Fruit fly (Drosophila melanogaster): ENCODE results near the gene Kif19A.

Kif19A gene

dm6 chr3R:14077026-14077425, 41.2 kb downstream of the Kif19A start (continued):
- no peak for TF ChIP-seq CG4617 (GFP tag; optimal IDR thresholded peaks at IDR 0.05; ENCODE audit: borderline replicate concordance)
- TF ChIP-seq Fer1 (GFP tag; optimal IDR thresholded peaks at IDR 0.05): peak; percentile 48
- peak; percentile 68 for TF ChIP-seq HLH3B (GFP tag; IDR thresholded peaks at IDR 0.05)
- no peak for TF ChIP-seq YL-1 (GFP tag; optimal IDR thresholded peaks at IDR 0.05)
- no peak for TF ChIP-seq Camta (GFP tag; optimal IDR thresholded peaks at IDR 0.05)
- no peak for TF ChIP-seq CG15601 (tag; optimal IDR thresholded peaks at IDR 0.05)
- TF ChIP-seq CG10979 (tag; optimal IDR thresholded peaks at IDR 0.05): peak; percentile 53
- peak; percentile 24 for TF ChIP-seq scrt (GFP tag; optimal IDR thresholded peaks at IDR 0.05)
- peak; percentile 60; the same call in 1 of the 3 replicates for TF ChIP-seq tgo (GFP tag; IDR thresholded peaks at IDR 0.05)
- TF ChIP-seq CG9932 (GFP tag; IDR thresholded peaks at IDR 0.05): no peak
- no peak for TF ChIP-seq Opbp (GFP tag; IDR thresholded peaks at IDR 0.05; ENCODE audit: partially characterized antibody)
- TF ChIP-seq Sox102F (GFP tag; optimal IDR thresholded peaks at IDR 0.05): peak; percentile 37
- no peak for TF ChIP-seq CG7556 (GFP tag; optimal IDR thresholded peaks at IDR 0.05)
- no peak for TF ChIP-seq CG12391 (tag; optimal IDR thresholded peaks at IDR 0.05)
- TF ChIP-seq dpn (GFP tag; optimal IDR thresholded peaks at IDR 0.05): peak; percentile 7 to 34
- TF ChIP-seq dm (GFP tag; optimal IDR thresholded peaks at IDR 0.05): no peak
- TF ChIP-seq CG7372 (GFP tag; IDR thresholded peaks at IDR 0.05): no peak
- no peak for TF ChIP-seq abd-A (tag; optimal IDR thresholded peaks at IDR 0.05)
- TF ChIP-seq Med (GFP tag): peak; percentile 82
- TF ChIP-seq CG2116 (GFP tag; optimal IDR thresholded peaks at IDR 0.05): no peak
- peak; percentile 4 for TF ChIP-seq Ssrp (tag; optimal IDR thresholded peaks at IDR 0.05)
- TF ChIP-seq so (GFP tag; IDR thresholded peaks at IDR 0.05): peak; percentile 52; the same call in 1 of the 3 replicates
- TF ChIP-seq ttk (GFP tag; IDR thresholded peaks at IDR 0.05): 0 out of 2 replicates have a peak, but pooled peaks have one; percentile 45
- no peak for TF ChIP-seq ab (GFP tag; optimal IDR thresholded peaks at IDR 0.05)
- TF ChIP-seq CG10366 (GFP tag; IDR thresholded peaks at IDR 0.05): peak; percentile 40; the same call in 1 of the 2 replicates
- TF ChIP-seq PHDP (tag; optimal IDR thresholded peaks at IDR 0.05): peak; percentile 10
- peak; percentile 49 for TF ChIP-seq tin (GFP tag; optimal IDR thresholded peaks at IDR 0.05)
- TF ChIP-seq Awh (GFP tag; IDR thresholded peaks at IDR 0.05): peak; percentile 44; the same call in 1 of the 2 replicates
- peak; percentile 19 for TF ChIP-seq CG9727 (GFP tag; optimal IDR thresholded peaks at IDR 0.05)
- TF ChIP-seq lab (GFP tag; optimal IDR thresholded peaks at IDR 0.05): peak; percentile 77
- TF ChIP-seq CG6254 (GFP tag; optimal IDR thresholded peaks at IDR 0.05): peak; percentile 29
- peak; percentile 13 for TF ChIP-seq Deaf1 (tag; optimal IDR thresholded peaks at IDR 0.05)
- TF ChIP-seq Dip2 (GFP tag; IDR thresholded peaks at IDR 0.05): no peak
- TF ChIP-seq Fer3 (tag; optimal IDR thresholded peaks at IDR 0.05): peak; percentile 52
- TF ChIP-seq slbo (GFP tag; IDR thresholded peaks at IDR 0.05): peak; percentile 62
- no peak for TF ChIP-seq nerfin-2 (GFP tag; IDR thresholded peaks at IDR 0.05; ENCODE audit: partially characterized antibody)
- no peak for TF ChIP-seq cad (GFP tag; optimal IDR thresholded peaks at IDR 0.05)
- no peak for TF ChIP-seq CG9609 (GFP tag; optimal IDR thresholded peaks at IDR 0.05)
- TF ChIP-seq CG4854 (GFP tag; optimal IDR thresholded peaks at IDR 0.05): peak; percentile 13
- no peak for TF ChIP-seq Spps (tag; optimal IDR thresholded peaks at IDR 0.05)
- TF ChIP-seq dysf (GFP tag; IDR thresholded peaks at IDR 0.05): peak; percentile 67
- TF ChIP-seq CG5245 (GFP tag; optimal IDR thresholded peaks at IDR 0.05): peak; percentile 60
- TF ChIP-seq bbx (GFP tag; IDR thresholded peaks at IDR 0.05; ENCODE audit: partially characterized antibody): no peak
- peak; percentile 50 for TF ChIP-seq lmd (GFP tag; IDR thresholded peaks at IDR 0.05)
- peak; percentile 23 for TF ChIP-seq CG6854 (GFP tag; optimal IDR thresholded peaks at IDR 0.05)
- TF ChIP-seq E2f1 (GFP tag; IDR thresholded peaks at IDR 0.05): peak; percentile 57; the same call in 1 of the 2 replicates
- TF ChIP-seq CG1024 (GFP tag; IDR thresholded peaks at IDR 0.05): peak; percentile 50
- TF ChIP-seq CG2678 (tag; optimal IDR thresholded peaks at IDR 0.05): peak; percentile 60
- no peak for TF ChIP-seq ssp (GFP tag; IDR thresholded peaks at IDR 0.05)
- peak; percentile 34 for TF ChIP-seq CG1233 (GFP tag; optimal IDR thresholded peaks at IDR 0.05)
- TF ChIP-seq Pdp1 (GFP tag; optimal IDR thresholded peaks at IDR 0.05): peak in 1 of 2 experiments; percentile 33
